Fruit fly (Drosophila melanogaster) whole organism, embryonic: ENCODE measurements around the gene CG5776.
A peak's percentile ranks its signal among the peaks of the same experiment; 100 is the strongest.

Source experiments
- Atf3 ChIP-seq: fragments of 200-800 bp; sonication (Bioruptor generic); optimal IDR thresholded peaks from 3 replicates; lab custom pipeline; 2016; ENCODE audit warnings: missing biosample characterization, missing genetic modification characterization
- Atf6 ChIP-seq: fragments of 200-800 bp; sonication (Bioruptor generic); IDR thresholded peaks from 2 replicates; pipeline ENCODE4 v1.3.6; 2022; ENCODE audit warnings: missing biosample characterization, missing genetic modification characterization
- CG10274 ChIP-seq: fragments of 200-800 bp; sonication (Bioruptor generic); optimal IDR thresholded peaks from 3 replicates; lab custom pipeline; 2017; ENCODE audit warnings: missing biosample characterization, mild to moderate bottlenecking, missing genetic modification characterization
- CG10959 ChIP-seq: fragments of 200-800 bp; sonication (Bioruptor generic); IDR thresholded peaks from 2 replicates; pipeline ENCODE4 v1.3.6; 2022; ENCODE audit warnings: missing biosample characterization, missing genetic modification characterization
- CG10979 ChIP-seq: fragments of 200-800 bp; sonication (Bioruptor generic); optimal IDR thresholded peaks from 2 replicates; lab custom pipeline; 2018; ENCODE audit warnings: missing biosample characterization, mild to moderate bottlenecking, missing genetic modification characterization, moderate library complexity
- CG11085 ChIP-seq: fragments of 200-800 bp; sonication (Bioruptor generic); IDR thresholded peaks from 2 replicates; pipeline ENCODE4 v1.3.6; 2022; ENCODE audit warnings: missing biosample characterization, missing genetic modification characterization
- CG11456 ChIP-seq: fragments of 200-800 bp; sonication (Bioruptor generic); IDR thresholded peaks from 3 replicates; pipeline ENCODE4 v1.3.6; 2022; ENCODE audit warnings: missing biosample characterization, missing genetic modification characterization
- CG12155 ChIP-seq: fragments of 200-800 bp; sonication (Bioruptor generic); optimal IDR thresholded peaks from 3 replicates; lab custom pipeline; 2016; ENCODE audit warnings: missing biosample characterization, missing genetic modification characterization
- CG14667 ChIP-seq: fragments of 200-800 bp; sonication (Bioruptor generic); IDR thresholded peaks from 2 replicates; pipeline ENCODE4 v1.3.6; 2022; ENCODE audit warnings: missing biosample characterization, missing genetic modification characterization
- CG15011 ChIP-seq: fragments of 200-800 bp; sonication (Bioruptor generic); optimal IDR thresholded peaks from 3 replicates; lab custom pipeline; 2018; ENCODE audit warnings: missing biosample characterization, mild to moderate bottlenecking, missing genetic modification characterization
- CG15601 ChIP-seq: fragments of 200-800 bp; sonication (Bioruptor generic); optimal IDR thresholded peaks from 3 replicates; lab custom pipeline; 2019; ENCODE audit warnings: missing biosample characterization, mild to moderate bottlenecking, missing genetic modification characterization, moderate library complexity
- CG18262 ChIP-seq: fragments of 200-800 bp; optimal IDR thresholded peaks from 3 replicates; lab custom pipeline; 2019; ENCODE audit warnings: missing biosample characterization, mild to moderate bottlenecking, missing genetic modification characterization, moderate library complexity
- CG31441 ChIP-seq: fragments of 200-800 bp; sonication (Bioruptor generic); IDR thresholded peaks from 2 replicates; pipeline ENCODE4 v1.3.6; 2022; ENCODE audit warnings: missing biosample characterization, missing genetic modification characterization
- CG3163 ChIP-seq: fragments of 200-800 bp; sonication (Bioruptor generic); optimal IDR thresholded peaks from 3 replicates; lab custom pipeline; 2016; ENCODE audit warnings: missing biosample characterization, missing genetic modification characterization
- CG33213 ChIP-seq: fragments of 200-800 bp; sonication (Bioruptor generic); optimal IDR thresholded peaks from 3 replicates; lab custom pipeline; 2016; ENCODE audit warnings: missing biosample characterization, missing genetic modification characterization
- CG33557 ChIP-seq: fragments of 200-800 bp; sonication (Bioruptor generic); optimal IDR thresholded peaks from 2 replicates; lab custom pipeline; 2019; ENCODE audit warnings: missing biosample characterization, mild to moderate bottlenecking, missing genetic modification characterization, moderate library complexity
- CG3407 ChIP-seq: fragments of 200-800 bp; sonication (Bioruptor generic); optimal IDR thresholded peaks from 2 replicates; lab custom pipeline; 2018; ENCODE audit warnings: missing biosample characterization, mild to moderate bottlenecking, missing genetic modification characterization
- CG6854 ChIP-seq: fragments of 200-800 bp; sonication (Bioruptor generic); optimal IDR thresholded peaks from 3 replicates; lab custom pipeline; 2017; ENCODE audit warnings: missing biosample characterization, mild to moderate bottlenecking, missing genetic modification characterization
- CG7987 ChIP-seq: fragments of 200-800 bp; sonication (Bioruptor generic); optimal IDR thresholded peaks from 2 replicates; lab custom pipeline; 2018; ENCODE audit warnings: missing biosample characterization, mild to moderate bottlenecking, missing genetic modification characterization, moderate library complexity
- CrebB ChIP-seq: fragments of 200-800 bp; sonication (Bioruptor generic); optimal IDR thresholded peaks from 3 replicates; lab custom pipeline; 2018; ENCODE audit warnings: missing biosample characterization, mild to moderate bottlenecking, missing genetic modification characterization
- D19A ChIP-seq: fragments of 200-800 bp; optimal IDR thresholded peaks from 3 replicates; lab custom pipeline; 2019; ENCODE audit warnings: missing biosample characterization, mild to moderate bottlenecking, missing genetic modification characterization, moderate library complexity
- Dek ChIP-seq: fragments of 200-800 bp; sonication (Bioruptor generic); optimal IDR thresholded peaks from 3 replicates; lab custom pipeline; 2019; ENCODE audit warnings: missing biosample characterization, mild to moderate bottlenecking, missing genetic modification characterization, moderate library complexity
- Elba2 ChIP-seq: fragments of 200-800 bp; sonication (Bioruptor generic); optimal IDR thresholded peaks from 3 replicates; lab custom pipeline; 2016; ENCODE audit warnings: missing biosample characterization, missing genetic modification characterization
- Hr39 ChIP-seq: fragments of >200 bp; optimal IDR thresholded peaks from 2 replicates; lab custom pipeline; 2017
- Jarid2 ChIP-seq: fragments of 200-800 bp; sonication (Bioruptor generic); optimal IDR thresholded peaks from 3 replicates; lab custom pipeline; 2017; ENCODE audit warnings: mild to moderate bottlenecking, missing biosample characterization, missing genetic modification reagents, missing genetic modification characterization
- Lim3 ChIP-seq: fragments of 200-800 bp; sonication (Bioruptor generic); IDR thresholded peaks from 2 replicates; pipeline ENCODE4 v1.3.6; 2022; ENCODE audit warnings: missing biosample characterization, missing genetic modification characterization
- MBD-R2 ChIP-seq: fragments of 200-800 bp; sonication (Bioruptor generic); IDR thresholded peaks from 2 replicates; pipeline ENCODE4 v1.3.6; 2022; ENCODE audit warnings: missing biosample characterization, missing genetic modification characterization
- NC2α ChIP-seq: fragments of 200-800 bp; sonication (Bioruptor generic); optimal IDR thresholded peaks from 2 replicates; lab custom pipeline; 2016; ENCODE audit warnings: missing biosample characterization, missing genetic modification characterization
- NC2β ChIP-seq: fragments of 200-800 bp; sonication (Bioruptor generic); optimal IDR thresholded peaks from 2 replicates; lab custom pipeline; 2016; ENCODE audit warnings: missing biosample characterization, missing genetic modification characterization
- Oli ChIP-seq: fragments of 200-800 bp; sonication (Bioruptor generic); optimal IDR thresholded peaks from 2 replicates; lab custom pipeline; 2018; ENCODE audit warnings: missing biosample characterization, mild to moderate bottlenecking, missing genetic modification characterization, moderate library complexity
- TFAM ChIP-seq: fragments of 200-800 bp; sonication (Bioruptor generic); optimal IDR thresholded peaks from 2 replicates; lab custom pipeline; 2017; ENCODE audit warnings: missing biosample characterization, missing genetic modification characterization, inconsistent platforms
- ap ChIP-seq: fragments of 200-800 bp; sonication (Bioruptor generic); IDR thresholded peaks from 2 replicates; pipeline ENCODE4 v1.3.6; 2022; ENCODE audit warnings: missing biosample characterization, missing genetic modification characterization
- br ChIP-seq: fragments of >200 bp; optimal IDR thresholded peaks from 2 replicates; lab custom pipeline; 2017
- chn ChIP-seq: fragments of 200-800 bp; sonication (Bioruptor generic); optimal IDR thresholded peaks from 2 replicates; lab custom pipeline; 2016; ENCODE audit warnings: missing biosample characterization, missing genetic modification characterization
- corto ChIP-seq: fragments of 200-800 bp; sonication (Bioruptor generic); optimal IDR thresholded peaks from 2 replicates; lab custom pipeline; 2016; ENCODE audit warnings: missing biosample characterization, mild to moderate bottlenecking, missing genetic modification characterization, moderate library complexity
- eve ChIP-seq, 2 experiments: fragments of >200 bp; optimal IDR thresholded peaks; 2 replicates each; lab custom pipeline; 2017; ENCODE audit warnings: missing biosample characterization in 2 of 2, missing genetic modification characterization in 2 of 2
- fu2 ChIP-seq: fragments of 200-800 bp; sonication (Bioruptor generic); optimal IDR thresholded peaks from 2 replicates; lab custom pipeline; 2016; ENCODE audit warnings: missing biosample characterization, missing genetic modification characterization
- grn ChIP-seq: fragments of 200-800 bp; sonication (Bioruptor generic); optimal IDR thresholded peaks from 3 replicates; lab custom pipeline; 2017; ENCODE audit warnings: missing biosample characterization, missing genetic modification characterization
- hbn ChIP-seq: fragments of 200-800 bp; sonication (Bioruptor generic); IDR thresholded peaks from 2 replicates; pipeline ENCODE4 v1.3.6; 2022; ENCODE audit warnings: missing biosample characterization, missing genetic modification characterization; ENCODE audit not compliant: partially characterized antibody
- insv ChIP-seq, 2 experiments: fragments of 200-800 bp; sonication (Bioruptor generic); optimal IDR thresholded peaks; 3 replicates each; lab custom pipeline; 2016 to 2018; ENCODE audit warnings: missing biosample characterization in 2 of 2, missing genetic modification characterization in 2 of 2
- lab ChIP-seq: fragments of 200-800 bp; sonication (Bioruptor generic); optimal IDR thresholded peaks from 3 replicates; lab custom pipeline; 2017; ENCODE audit warnings: missing biosample characterization, missing genetic modification characterization, mild to moderate bottlenecking, moderate library complexity, missing genetic modification reagents
- nerfin-1 ChIP-seq: fragments of 200-800 bp; sonication (Bioruptor generic); optimal IDR thresholded peaks from 3 replicates; lab custom pipeline; 2019; ENCODE audit warnings: missing biosample characterization, mild to moderate bottlenecking, missing genetic modification characterization, moderate library complexity
- pan ChIP-seq, 4 experiments: fragments of >200 bp in 3 of 4; fragments of 200-800 bp in 1 of 4; sonication (Bioruptor generic) in 1 of 4; optimal IDR thresholded peaks in 3 of 4; IDR thresholded peaks in 1 of 4; 2 replicates each; pipeline versions ENCODE4 v1.3.6 to Lab custom; 2017 to 2022; ENCODE audit warnings: missing biosample characterization in 2 of 4, missing genetic modification characterization in 2 of 4, mixed read lengths in 1 of 4
- pfk ChIP-seq: fragments of 200-800 bp; sonication (Bioruptor generic); optimal IDR thresholded peaks from 2 replicates; lab custom pipeline; 2018; ENCODE audit warnings: missing biosample characterization, mild to moderate bottlenecking, missing genetic modification characterization, moderate library complexity
- phol ChIP-seq: fragments of 200-800 bp; sonication (Bioruptor generic); optimal IDR thresholded peaks from 3 replicates; lab custom pipeline; 2018; ENCODE audit warnings: missing biosample characterization, mild to moderate bottlenecking, missing genetic modification characterization, moderate library complexity
- pum ChIP-seq: fragments of 200-800 bp; sonication (Bioruptor generic); optimal IDR thresholded peaks from 2 replicates; lab custom pipeline; 2016; ENCODE audit warnings: missing biosample characterization, missing genetic modification characterization
- shn ChIP-seq: fragments of 200-800 bp; sonication (Bioruptor generic); optimal IDR thresholded peaks from 3 replicates; lab custom pipeline; 2016; ENCODE audit warnings: missing biosample characterization, missing genetic modification characterization
- sqz ChIP-seq: fragments of 200-800 bp; sonication (Bioruptor generic); optimal IDR thresholded peaks from 3 replicates; lab custom pipeline; 2018; ENCODE audit warnings: missing biosample characterization, mild to moderate bottlenecking, missing genetic modification characterization
- tna ChIP-seq: fragments of 200-800 bp; sonication (Bioruptor generic); IDR thresholded peaks from 2 replicates; pipeline ENCODE4 v1.3.6; 2022; ENCODE audit warnings: missing biosample characterization, missing genetic modification characterization; ENCODE audit not compliant: partially characterized antibody
- toy ChIP-seq: fragments of 200-800 bp; sonication (Bioruptor generic); IDR thresholded peaks from 2 replicates; pipeline ENCODE4 v1.3.6; 2022; ENCODE audit warnings: missing biosample characterization, missing genetic modification characterization
- tx ChIP-seq: fragments of 200-800 bp; sonication (Bioruptor generic); optimal IDR thresholded peaks from 2 replicates; lab custom pipeline; 2016; ENCODE audit warnings: missing biosample characterization, missing genetic modification characterization

The CG5776 gene

dm6 chr2L:12704418-12704920 is at the start of gene CG5776, which contains the start of gene spict (continued):
- TF ChIP-seq CG10274 (GFP tag; lab: Kevin White, UChicago) (no peak), hbn (GFP tag; lab: Robert Waterston, UW) (no peak), NC2α (GFP tag; lab: Kevin White, UChicago) (no peak), grn (GFP tag; lab: Kevin White, UChicago) (peak; percentile 26), tx (GFP tag; lab: Kevin White, UChicago) (peak; percentile 3), CG11456 (GFP tag; lab: Robert Waterston, UW) (peak; percentile 83), ap (peak; percentile 56; the same call in 1 of the 2 replicates), pan (optimal IDR thresholded peaks at IDR 0.05; lab: Kevin White, UChicago) (no peak), pan (GFP tag; optimal IDR thresholded peaks at IDR 0.05 in 1 of 2, IDR thresholded peaks at IDR 0.05 in 1 of 2) (peak in 1 of 2 experiments; percentile 81), Lim3 (GFP tag; lab: Robert Waterston, UW) (no peak), sqz (no peak), Oli (tag; lab: Kevin White, UChicago) (peak; percentile 72), MBD-R2 (GFP tag; lab: Robert Waterston, UW) (peak; percentile 98), phol (tag; lab: Kevin White, UChicago) (peak; percentile 82), CrebB (tag; lab: Kevin White, UChicago) (peak; percentile 55), eve (GFP tag; optimal IDR thresholded peaks at IDR 0.05; lab: Kevin White, UChicago) (no peak), CG11085 (GFP tag; lab: Robert Waterston, UW) (peak; percentile 51), D19A (tag; lab: Kevin White, UChicago) (peak; percentile 45), chn (peak; percentile 38), CG15011 (GFP tag; lab: Kevin White, UChicago) (peak; percentile 57), fu2 (GFP tag; lab: Kevin White, UChicago) (peak; percentile 57), pfk (GFP tag; lab: Kevin White, UChicago) (no peak), CG10979 (tag; lab: Kevin White, UChicago) (peak; percentile 51), CG18262 (peak; percentile 64), CG14667 (GFP tag; lab: Robert Waterston, UW) (peak; percentile 78), shn (GFP tag; lab: Kevin White, UChicago) (peak; percentile 15), CG31441 (peak; percentile 60), CG33557 (peak; percentile 60), CG12155 (GFP tag; lab: Kevin White, UChicago) (peak; percentile 22), CG10959 (GFP tag; lab: Robert Waterston, UW) (peak; percentile 49), br (lab: Kevin White, UChicago) (no peak), CG3407 (GFP tag; lab: Kevin White, UChicago) (peak; percentile 70), CG15601 (tag; lab: Kevin White, UChicago) (peak; percentile 85), CG33213 (GFP tag; lab: Kevin White, UChicago) (no peak), tna (GFP tag; lab: Robert Waterston, UW) (no peak; the same call in 1 of the 2 replicates), pum (GFP tag; lab: Kevin White, UChicago) (peak; percentile 28), insv (GFP tag; optimal IDR thresholded peaks at IDR 0.05; lab: Kevin White, UChicago) (no peak), CG6854 (peak; percentile 10), toy (GFP tag; lab: Robert Waterston, UW) (0 out of 2 replicates have a peak, but pooled peaks have one; percentile 5), corto (GFP tag; lab: Kevin White, UChicago) (no peak), Dek (tag; lab: Kevin White, UChicago) (peak; percentile 83), nerfin-1 (tag; lab: Kevin White, UChicago) (peak; percentile 61), Elba2 (no peak), NC2β (GFP tag; lab: Kevin White, UChicago) (no peak), Jarid2 (peak; percentile 48), Atf6 (peak; percentile 84), Atf3 (GFP tag; lab: Kevin White, UChicago) (no peak), lab (GFP tag; lab: Kevin White, UChicago) (peak; percentile 83), CG3163 (GFP tag; lab: Kevin White, UChicago) (no peak), CG7987 (peak; percentile 21), TFAM (GFP tag; lab: Kevin White, UChicago) (no peak), Hr39 (lab: Kevin White, UChicago) (no peak)
